Fruit fly (Drosophila melanogaster) whole organism, embryonic: Measurements from ENCODE around the gene CG16953.

Experiments used
- Bgb ChIP-seq: fragments of 200-800 bp; sonication (Bioruptor generic); IDR thresholded peaks from 2 replicates; pipeline ENCODE4 v1.3.6; 2022; ENCODE audit warnings: missing biosample characterization, missing genetic modification characterization; ENCODE audit not compliant: partially characterized antibody
- CG10321 ChIP-seq: fragments of 200-800 bp; sonication (Bioruptor generic); IDR thresholded peaks from 2 replicates; pipeline ENCODE4 v1.3.6; 2022; ENCODE audit warnings: missing biosample characterization, missing genetic modification characterization
- CG12659 ChIP-seq: fragments of 200-800 bp; sonication (Bioruptor generic); optimal IDR thresholded peaks from 3 replicates; lab custom pipeline; 2017; ENCODE audit warnings: mild to moderate bottlenecking, missing biosample characterization, missing genetic modification reagents, missing genetic modification characterization
- CG14710 ChIP-seq: fragments of 200-800 bp; sonication (Bioruptor generic); optimal IDR thresholded peaks from 3 replicates; lab custom pipeline; 2019; ENCODE audit warnings: missing biosample characterization, mild to moderate bottlenecking, missing genetic modification characterization, moderate library complexity
- CG15479 ChIP-seq: fragments of 200-800 bp; sonication (Bioruptor generic); optimal IDR thresholded peaks from 3 replicates; lab custom pipeline; 2019; ENCODE audit warnings: missing biosample characterization, mild to moderate bottlenecking, missing genetic modification characterization, moderate library complexity
- CG17361 ChIP-seq: fragments of 200-800 bp; sonication (Bioruptor generic); IDR thresholded peaks from 3 replicates; pipeline ENCODE4 v1.3.6; 2022; ENCODE audit warnings: missing biosample characterization, missing genetic modification characterization
- CG17612 ChIP-seq: fragments of 200-800 bp; sonication (Bioruptor generic); IDR thresholded peaks from 2 replicates; pipeline ENCODE4 v1.3.6; 2022; ENCODE audit warnings: missing biosample characterization, missing genetic modification characterization
- CG17802 ChIP-seq: fragments of 200-800 bp; sonication (Bioruptor generic); optimal IDR thresholded peaks from 2 replicates; lab custom pipeline; 2018; ENCODE audit warnings: missing biosample characterization, mild to moderate bottlenecking, missing genetic modification characterization, moderate library complexity
- CG2202 ChIP-seq: fragments of 200-800 bp; sonication (Bioruptor generic); optimal IDR thresholded peaks from 2 replicates; lab custom pipeline; 2018; ENCODE audit warnings: missing biosample characterization, mild to moderate bottlenecking, missing genetic modification characterization
- CG2889 ChIP-seq: fragments of 200-800 bp; sonication (Bioruptor generic); IDR thresholded peaks from 3 replicates; pipeline ENCODE4 v1.3.6; 2022; ENCODE audit warnings: missing biosample characterization, missing genetic modification characterization
- CG32532 ChIP-seq: fragments of 200-800 bp; sonication (Bioruptor generic); IDR thresholded peaks from 2 replicates; pipeline ENCODE4 v1.3.6; 2022; ENCODE audit warnings: missing biosample characterization, missing genetic modification characterization
- CG3281 ChIP-seq: fragments of 200-800 bp; sonication (Bioruptor generic); optimal IDR thresholded peaks from 3 replicates; lab custom pipeline; 2017; ENCODE audit warnings: missing biosample characterization, mild to moderate bottlenecking, missing genetic modification characterization
- CG34224 ChIP-seq: fragments of 200-800 bp; sonication (Bioruptor generic); IDR thresholded peaks from 3 replicates; pipeline ENCODE4 v1.3.6; 2022; ENCODE audit warnings: missing biosample characterization, missing genetic modification characterization; ENCODE audit not compliant: partially characterized antibody
- CG4282 ChIP-seq: fragments of 200-800 bp; sonication (Bioruptor generic); optimal IDR thresholded peaks from 2 replicates; lab custom pipeline; 2016; ENCODE audit warnings: missing biosample characterization, missing genetic modification characterization
- CG4707 ChIP-seq: fragments of 200-800 bp; sonication (Bioruptor generic); optimal IDR thresholded peaks from 2 replicates; lab custom pipeline; 2018; ENCODE audit warnings: missing biosample characterization, mild to moderate bottlenecking, missing genetic modification characterization, moderate library complexity
- CG7745 ChIP-seq: fragments of 200-800 bp; sonication (Bioruptor generic); optimal IDR thresholded peaks from 2 replicates; lab custom pipeline; 2018; ENCODE audit warnings: missing biosample characterization, mild to moderate bottlenecking, missing genetic modification characterization, moderate library complexity
- CG8765 ChIP-seq: fragments of 200-800 bp; sonication (Bioruptor generic); IDR thresholded peaks from 2 replicates; pipeline ENCODE4 v1.3.6; 2022; ENCODE audit warnings: missing biosample characterization, missing genetic modification characterization
- CG9609 ChIP-seq: fragments of 200-800 bp; sonication (Bioruptor generic); optimal IDR thresholded peaks from 3 replicates; lab custom pipeline; 2016; ENCODE audit warnings: missing biosample characterization, missing genetic modification characterization
- Doc3 ChIP-seq: fragments of 200-800 bp; sonication (Bioruptor generic); IDR thresholded peaks from 3 replicates; pipeline ENCODE4 v1.3.6; 2022; ENCODE audit warnings: missing biosample characterization, missing genetic modification characterization; ENCODE audit not compliant: partially characterized antibody
- H15 ChIP-seq: fragments of 200-800 bp; sonication (Bioruptor generic); IDR thresholded peaks from 3 replicates; pipeline ENCODE4 v1.3.6; 2022; ENCODE audit warnings: missing biosample characterization, missing genetic modification characterization
- H2.0 ChIP-seq: fragments of 200-800 bp; sonication (Bioruptor generic); IDR thresholded peaks from 2 replicates; pipeline ENCODE4 v1.3.6; 2022; ENCODE audit warnings: missing biosample characterization, missing genetic modification characterization
- Hand ChIP-seq: fragments of 200-800 bp; sonication (Bioruptor generic); optimal IDR thresholded peaks from 2 replicates; lab custom pipeline; 2017; ENCODE audit warnings: mild to moderate bottlenecking, missing biosample characterization, missing genetic modification reagents, missing genetic modification characterization
- Meics ChIP-seq: fragments of 200-800 bp; sonication (Bioruptor generic); optimal IDR thresholded peaks from 2 replicates; lab custom pipeline; 2017; ENCODE audit warnings: missing biosample characterization, mild to moderate bottlenecking, missing genetic modification characterization
- NC2β ChIP-seq: fragments of 200-800 bp; sonication (Bioruptor generic); optimal IDR thresholded peaks from 2 replicates; lab custom pipeline; 2016; ENCODE audit warnings: missing biosample characterization, missing genetic modification characterization
- NFAT ChIP-seq: fragments of 200-800 bp; sonication (Bioruptor generic); IDR thresholded peaks from 2 replicates; pipeline ENCODE4 v1.3.6; 2022; ENCODE audit warnings: missing biosample characterization, missing genetic modification characterization
- PHDP ChIP-seq: fragments of 200-800 bp; sonication (Bioruptor generic); optimal IDR thresholded peaks from 3 replicates; lab custom pipeline; 2018; ENCODE audit warnings: missing biosample characterization, mild to moderate bottlenecking, missing genetic modification characterization, moderate library complexity
- Vsx1 ChIP-seq: fragments of 200-800 bp; sonication (Bioruptor generic); optimal IDR thresholded peaks from 2 replicates; lab custom pipeline; 2017; ENCODE audit warnings: missing biosample characterization, mild to moderate bottlenecking, missing genetic modification characterization, missing genetic modification reagents
- ac ChIP-seq: fragments of 200-800 bp; sonication (Bioruptor generic); optimal IDR thresholded peaks from 3 replicates; lab custom pipeline; 2017; ENCODE audit warnings: missing biosample characterization, mild to moderate bottlenecking, missing genetic modification characterization
- ase ChIP-seq: fragments of 200-800 bp; sonication (Bioruptor generic); IDR thresholded peaks from 3 replicates; pipeline ENCODE4 v1.3.6; 2022; ENCODE audit warnings: missing biosample characterization, missing genetic modification characterization
- br ChIP-seq: fragments of >200 bp; optimal IDR thresholded peaks from 2 replicates; lab custom pipeline; 2017
- cg ChIP-seq: fragments of 200-800 bp; sonication (Bioruptor generic); optimal IDR thresholded peaks from 3 replicates; lab custom pipeline; 2019; ENCODE audit warnings: missing biosample characterization, mild to moderate bottlenecking, missing genetic modification characterization, moderate library complexity
- crp ChIP-seq, 2 experiments: fragments of 200-800 bp; sonication (Bioruptor generic); optimal IDR thresholded peaks; 2 replicates in 1 of 2; 3 replicates in 1 of 2; lab custom pipeline; 2017; ENCODE audit warnings: missing biosample characterization in 2 of 2, missing genetic modification characterization in 2 of 2, mild to moderate bottlenecking in 1 of 2, moderate library complexity in 1 of 2
- dati ChIP-seq: fragments of 200-800 bp; sonication (Bioruptor generic); IDR thresholded peaks from 2 replicates; pipeline ENCODE4 v1.3.6; 2022; ENCODE audit warnings: missing biosample characterization, missing genetic modification characterization
- eyg ChIP-seq: fragments of 200-800 bp; sonication (Bioruptor generic); optimal IDR thresholded peaks from 3 replicates; lab custom pipeline; 2016; ENCODE audit warnings: missing biosample characterization, missing genetic modification characterization
- gem ChIP-seq: fragments of 200-800 bp; sonication (Bioruptor generic); optimal IDR thresholded peaks from 2 replicates; lab custom pipeline; 2019; ENCODE audit warnings: missing biosample characterization, mild to moderate bottlenecking, missing genetic modification characterization, moderate library complexity
- ham ChIP-seq: fragments of 200-800 bp; sonication (Bioruptor generic); IDR thresholded peaks from 2 replicates; pipeline ENCODE4 v1.3.6; 2022; ENCODE audit warnings: missing biosample characterization, missing genetic modification characterization
- lab ChIP-seq: fragments of 200-800 bp; sonication (Bioruptor generic); optimal IDR thresholded peaks from 3 replicates; lab custom pipeline; 2017; ENCODE audit warnings: missing biosample characterization, missing genetic modification characterization, mild to moderate bottlenecking, moderate library complexity, missing genetic modification reagents
- lov ChIP-seq, 2 experiments: fragments of 200-800 bp in 1 of 2; fragments of >200 bp in 1 of 2; sonication (Bioruptor generic) in 1 of 2; IDR thresholded peaks in 1 of 2; optimal IDR thresholded peaks in 1 of 2; 2 replicates in 1 of 2; 3 replicates in 1 of 2; pipeline versions ENCODE4 v1.3.6 to Lab custom; 2017 to 2022; ENCODE audit warnings: missing biosample characterization in 1 of 2, missing genetic modification characterization in 1 of 2
- nerfin-2 ChIP-seq: fragments of 200-800 bp; sonication (Bioruptor generic); IDR thresholded peaks from 2 replicates; pipeline ENCODE4 v1.3.6; 2022; ENCODE audit warnings: missing biosample characterization, missing genetic modification characterization; ENCODE audit not compliant: partially characterized antibody
- nom ChIP-seq: fragments of 200-800 bp; sonication (Bioruptor generic); optimal IDR thresholded peaks from 2 replicates; lab custom pipeline; 2017; ENCODE audit warnings: missing biosample characterization, missing genetic modification characterization, mild to moderate bottlenecking, moderate library complexity, missing genetic modification reagents
- run ChIP-seq: fragments of 200-800 bp; sonication (Bioruptor generic); optimal IDR thresholded peaks from 3 replicates; lab custom pipeline; 2018; ENCODE audit warnings: missing biosample characterization, mild to moderate bottlenecking, missing genetic modification characterization
- sc ChIP-seq, 3 experiments: fragments of >200 bp in 2 of 3; fragments of 200-800 bp in 1 of 3; sonication (Bioruptor generic) in 1 of 3; optimal IDR thresholded peaks; 2 replicates in 2 of 3; 3 replicates in 1 of 3; lab custom pipeline; 2017; ENCODE audit warnings: mild to moderate bottlenecking in 1 of 3, missing biosample characterization in 1 of 3, missing genetic modification characterization in 1 of 3, missing genetic modification reagents in 1 of 3
- slou ChIP-seq: fragments of 200-800 bp; sonication (Bioruptor generic); optimal IDR thresholded peaks from 3 replicates; lab custom pipeline; 2016; ENCODE audit warnings: missing biosample characterization, missing genetic modification characterization
- so ChIP-seq: fragments of 200-800 bp; sonication (Bioruptor generic); IDR thresholded peaks from 3 replicates; pipeline ENCODE4 v1.3.6; 2022; ENCODE audit warnings: missing biosample characterization, missing genetic modification characterization
- sqz ChIP-seq: fragments of 200-800 bp; sonication (Bioruptor generic); optimal IDR thresholded peaks from 3 replicates; lab custom pipeline; 2018; ENCODE audit warnings: missing biosample characterization, mild to moderate bottlenecking, missing genetic modification characterization
- usp ChIP-seq: fragments of >200 bp; optimal IDR thresholded peaks from 2 replicates; lab custom pipeline; 2017; ENCODE audit warnings: missing biosample characterization, missing genetic modification characterization
- zfh1 ChIP-seq: fragments of 200-800 bp; sonication (Bioruptor generic); IDR thresholded peaks from 3 replicates; pipeline ENCODE4 v1.3.6; 2022; ENCODE audit warnings: missing biosample characterization, missing genetic modification characterization

Gene CG16953

DNA sequence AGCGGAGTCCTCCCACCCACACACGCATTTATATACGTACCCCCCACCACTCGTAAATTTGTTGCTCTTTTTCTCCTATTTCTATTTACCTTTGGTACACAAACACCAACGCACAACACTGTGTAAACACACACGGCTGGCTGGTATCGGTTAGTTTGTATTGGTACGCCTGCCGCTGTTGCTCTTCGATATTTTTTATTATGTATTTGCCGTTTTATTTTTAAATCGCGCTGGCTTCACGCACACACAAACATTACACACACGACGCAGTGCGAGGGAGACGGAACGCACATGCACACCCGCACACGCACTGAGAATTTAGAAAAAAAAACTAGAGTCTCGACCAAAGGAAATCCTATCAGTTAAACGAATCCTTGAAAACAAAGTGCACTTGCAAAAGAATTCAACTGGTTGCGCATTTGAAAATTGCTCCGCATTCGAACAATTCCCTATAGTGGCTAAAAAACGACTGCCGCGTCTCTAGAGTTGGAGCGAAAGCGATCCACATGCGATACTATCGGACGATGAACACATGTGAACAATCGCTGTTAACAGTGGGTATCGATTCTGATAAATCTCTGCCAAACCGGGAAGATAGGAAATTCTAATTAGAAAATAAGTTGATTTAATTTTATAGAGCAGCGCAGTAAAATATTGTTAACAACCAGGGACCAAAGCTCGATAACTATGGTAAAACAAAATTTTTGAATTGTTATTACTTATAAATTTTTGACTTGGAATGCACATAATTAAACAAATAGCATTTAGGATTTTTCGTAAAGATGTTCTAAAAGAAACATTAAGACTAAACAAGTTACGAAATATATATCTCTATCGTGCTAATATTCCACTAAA lies 34.8 kb downstream of the CG16953 start:
- peak; percentile 41 for TF ChIP-seq CG12659
- TF ChIP-seq dati (GFP tag; lab: Robert Waterston, UW), result 0 out of 2 replicates have a peak, but pooled peaks have one; percentile 24
- no peak for TF ChIP-seq br (lab: Kevin White, UChicago)
- TF ChIP-seq Hand (GFP tag; lab: Kevin White, UChicago), result peak; percentile 51
- 0 out of 3 replicates have a peak, but pooled peaks have one; percentile 11 for TF ChIP-seq ase (GFP tag; lab: Robert Waterston, UW)
- peak; percentile 90 for TF ChIP-seq CG34224 (GFP tag; lab: Robert Waterston, UW)
- no peak for TF ChIP-seq sc (optimal IDR thresholded peaks at IDR 0.05; lab: Kevin White, UChicago)
- peak; percentile 57 for TF ChIP-seq sc (GFP tag; optimal IDR thresholded peaks at IDR 0.05; lab: Kevin White, UChicago)
- peak; percentile 95 for TF ChIP-seq Bgb
- TF ChIP-seq CG9609 (GFP tag; lab: Kevin White, UChicago), result no peak
- TF ChIP-seq PHDP (tag; lab: Kevin White, UChicago), result peak; percentile 80
- TF ChIP-seq lov (optimal IDR thresholded peaks at IDR 0.05; lab: Kevin White, UChicago), result no peak
- no peak for TF ChIP-seq lov (GFP tag; IDR thresholded peaks at IDR 0.05; lab: Robert Waterston, UW)
- TF ChIP-seq gem (tag; lab: Kevin White, UChicago), result peak; percentile 57
- peak; percentile 66; the same call in 2 of the 3 replicates for TF ChIP-seq so
- peak in 1 of 2 experiments; percentile 46 for TF ChIP-seq crp (GFP tag; optimal IDR thresholded peaks at IDR 0.05; lab: Kevin White, UChicago)
- TF ChIP-seq CG2889 (GFP tag; lab: Robert Waterston, UW), result 0 out of 3 replicates have a peak, but pooled peaks have one; percentile 41
- TF ChIP-seq CG14710 (tag; lab: Kevin White, UChicago), result peak; percentile 28
- TF ChIP-seq nom (GFP tag; lab: Kevin White, UChicago), result peak; percentile 67
- peak; percentile 92 for TF ChIP-seq ac (GFP tag; lab: Kevin White, UChicago)
- peak; percentile 83 for TF ChIP-seq sqz (GFP tag; lab: Kevin White, UChicago)
- no peak for TF ChIP-seq usp (GFP tag; lab: Kevin White, UChicago)
- TF ChIP-seq cg, result peak; percentile 94
- TF ChIP-seq CG17802, result peak; percentile 47
- TF ChIP-seq CG7745 (tag; lab: Kevin White, UChicago), result peak; percentile 84
- peak; percentile 84 for TF ChIP-seq Doc3
- no peak for TF ChIP-seq H2.0 (GFP tag; lab: Robert Waterston, UW)
- TF ChIP-seq eyg (GFP tag; lab: Kevin White, UChicago), result peak; percentile 67
- TF ChIP-seq CG10321, result no peak; the same call in 1 of the 2 replicates
- TF ChIP-seq CG3281 (GFP tag; lab: Kevin White, UChicago), result peak; percentile 75
- TF ChIP-seq lab (GFP tag; lab: Kevin White, UChicago), result peak; percentile 93
- TF ChIP-seq ham (GFP tag; lab: Robert Waterston, UW), result no peak
- TF ChIP-seq CG8765 (GFP tag; lab: Robert Waterston, UW), result no peak
- no peak for TF ChIP-seq slou (GFP tag; lab: Kevin White, UChicago)
- peak; percentile 95 for TF ChIP-seq CG15479
- TF ChIP-seq CG2202 (tag; lab: Kevin White, UChicago), result peak; percentile 86
- TF ChIP-seq run (tag; lab: Kevin White, UChicago), result peak; percentile 35
- TF ChIP-seq nerfin-2 (GFP tag; lab: Robert Waterston, UW), result peak; percentile 92
- peak; percentile 11; the same call in 1 of the 2 replicates for TF ChIP-seq NFAT (GFP tag; lab: Robert Waterston, UW)
- TF ChIP-seq CG17612 (GFP tag; lab: Robert Waterston, UW), result no peak
- TF ChIP-seq H15, result no peak
- TF ChIP-seq zfh1 (GFP tag; lab: Robert Waterston, UW), result peak; percentile 60; the same call in 2 of the 3 replicates
- TF ChIP-seq Vsx1 (GFP tag; lab: Kevin White, UChicago), result peak; percentile 54
- peak; percentile 21 for TF ChIP-seq Meics (GFP tag; lab: Kevin White, UChicago)
- no peak for TF ChIP-seq CG17361 (GFP tag; lab: Robert Waterston, UW)
- TF ChIP-seq CG4282 (GFP tag; lab: Kevin White, UChicago), result peak; percentile 6
- TF ChIP-seq CG4707 (GFP tag; lab: Kevin White, UChicago), result peak; percentile 93
- TF ChIP-seq NC2β (GFP tag; lab: Kevin White, UChicago), result peak; percentile 40
- peak; percentile 28 for TF ChIP-seq CG32532
